Fruit fly (Drosophila melanogaster) whole organism, embryonic: ENCODE data around the gene egh.

Source experiments
- C15 ChIP-seq: fragments of 200-800 bp; sonication (Bioruptor generic); IDR thresholded peaks from 3 replicates; pipeline ENCODE4 v1.3.6; 2022; ENCODE audit warnings: missing biosample characterization, missing genetic modification characterization
- CG11456 ChIP-seq: fragments of 200-800 bp; sonication (Bioruptor generic); IDR thresholded peaks from 3 replicates; pipeline ENCODE4 v1.3.6; 2022; ENCODE audit warnings: missing biosample characterization, missing genetic modification characterization
- CG13624 ChIP-seq: fragments of 200-800 bp; sonication (Bioruptor generic); optimal IDR thresholded peaks from 2 replicates; lab custom pipeline; 2016; ENCODE audit warnings: missing biosample characterization, missing genetic modification characterization
- CG13894 ChIP-seq: fragments of 200-800 bp; sonication (Bioruptor generic); optimal IDR thresholded peaks from 3 replicates; lab custom pipeline; 2018; ENCODE audit warnings: missing biosample characterization, mild to moderate bottlenecking, missing genetic modification characterization, moderate library complexity
- CG17328 ChIP-seq: fragments of 200-800 bp; sonication (Bioruptor generic); IDR thresholded peaks from 2 replicates; pipeline ENCODE4 v1.3.6; 2022; ENCODE audit warnings: missing biosample characterization, missing genetic modification characterization
- CG18262 ChIP-seq: fragments of 200-800 bp; optimal IDR thresholded peaks from 3 replicates; lab custom pipeline; 2019; ENCODE audit warnings: missing biosample characterization, mild to moderate bottlenecking, missing genetic modification characterization, moderate library complexity
- CG3065 ChIP-seq: fragments of 200-800 bp; sonication (Bioruptor generic); optimal IDR thresholded peaks from 2 replicates; lab custom pipeline; 2016; ENCODE audit warnings: missing biosample characterization, missing genetic modification characterization
- CG32772 ChIP-seq: fragments of 200-800 bp; sonication (Bioruptor generic); IDR thresholded peaks from 2 replicates; pipeline ENCODE4 v1.3.6; 2022; ENCODE audit warnings: missing biosample characterization, missing genetic modification characterization
- CG34422 ChIP-seq: fragments of 200-800 bp; sonication (Bioruptor generic); IDR thresholded peaks from 3 replicates; pipeline ENCODE4 v1.3.6; 2022; ENCODE audit warnings: missing biosample characterization, missing genetic modification characterization
- CG3995 ChIP-seq: fragments of 200-800 bp; sonication (Bioruptor generic); optimal IDR thresholded peaks from 3 replicates; lab custom pipeline; 2016; ENCODE audit warnings: missing biosample characterization, missing genetic modification characterization
- CG4707 ChIP-seq: fragments of 200-800 bp; sonication (Bioruptor generic); optimal IDR thresholded peaks from 2 replicates; lab custom pipeline; 2018; ENCODE audit warnings: missing biosample characterization, mild to moderate bottlenecking, missing genetic modification characterization, moderate library complexity
- CG8089 ChIP-seq: fragments of 200-800 bp; sonication (Bioruptor generic); optimal IDR thresholded peaks from 3 replicates; lab custom pipeline; 2016; ENCODE audit warnings: missing biosample characterization, missing genetic modification characterization
- CG9797 ChIP-seq: fragments of 200-800 bp; sonication (Bioruptor generic); optimal IDR thresholded peaks from 3 replicates; lab custom pipeline; 2018; ENCODE audit warnings: missing biosample characterization, mild to moderate bottlenecking, missing genetic modification characterization
- CoRest ChIP-seq: fragments of 200-800 bp; sonication (Bioruptor generic); optimal IDR thresholded peaks from 3 replicates; lab custom pipeline; 2018; ENCODE audit warnings: missing biosample characterization, mild to moderate bottlenecking, missing genetic modification characterization, moderate library complexity
- Dek ChIP-seq: fragments of 200-800 bp; sonication (Bioruptor generic); optimal IDR thresholded peaks from 3 replicates; lab custom pipeline; 2019; ENCODE audit warnings: missing biosample characterization, mild to moderate bottlenecking, missing genetic modification characterization, moderate library complexity
- Dll ChIP-seq: fragments of 200-800 bp; sonication (Bioruptor generic); IDR thresholded peaks from 4 replicates; pipeline ENCODE4 v1.3.6; 2022; ENCODE audit warnings: missing biosample characterization, missing genetic modification characterization; ENCODE audit not compliant: partially characterized antibody
- Dp ChIP-seq: fragments of 200-800 bp; sonication (Bioruptor generic); optimal IDR thresholded peaks from 2 replicates; lab custom pipeline; 2018; ENCODE audit warnings: missing biosample characterization, mild to moderate bottlenecking, missing genetic modification characterization, moderate library complexity
- Dref ChIP-seq: fragments of 200-800 bp; sonication (Bioruptor generic); IDR thresholded peaks from 2 replicates; pipeline ENCODE4 v1.3.6; 2022; ENCODE audit warnings: missing biosample characterization, missing genetic modification characterization
- Drgx ChIP-seq: fragments of 200-800 bp; sonication (Bioruptor generic); IDR thresholded peaks from 2 replicates; pipeline ENCODE4 v1.3.6; 2022; ENCODE audit warnings: missing biosample characterization, missing genetic modification characterization
- E2f2 ChIP-seq: fragments of 200-800 bp; sonication (Bioruptor generic); IDR thresholded peaks from 2 replicates; pipeline ENCODE4 v1.3.6; 2022; ENCODE audit warnings: missing biosample characterization, missing genetic modification characterization
- MTF-1 ChIP-seq: fragments of 200-800 bp; sonication (Bioruptor generic); optimal IDR thresholded peaks from 2 replicates; lab custom pipeline; 2018; ENCODE audit warnings: missing biosample characterization, mild to moderate bottlenecking, missing genetic modification characterization, borderline replicate concordance
- Med ChIP-seq: fragments of 200-800 bp; sonication (Bioruptor generic); peaks from one replicate; lab custom pipeline; 2016; ENCODE audit warnings: missing biosample characterization, missing genetic modification characterization, mild to moderate bottlenecking, inconsistent platforms, moderate library complexity
- Oli ChIP-seq: fragments of 200-800 bp; sonication (Bioruptor generic); optimal IDR thresholded peaks from 2 replicates; lab custom pipeline; 2018; ENCODE audit warnings: missing biosample characterization, mild to moderate bottlenecking, missing genetic modification characterization, moderate library complexity
- Opbp ChIP-seq: fragments of 200-800 bp; sonication (Bioruptor generic); IDR thresholded peaks from 3 replicates; pipeline ENCODE4 v1.3.6; 2022; ENCODE audit warnings: missing biosample characterization, missing genetic modification characterization; ENCODE audit not compliant: partially characterized antibody
- Pdp1 ChIP-seq, 2 experiments: fragments of 200-800 bp; sonication (Bioruptor generic); optimal IDR thresholded peaks; 3 replicates each; lab custom pipeline; 2016; ENCODE audit warnings: missing biosample characterization in 2 of 2, missing genetic modification characterization in 2 of 2, mild to moderate bottlenecking in 1 of 2, moderate library complexity in 1 of 2
- YL-1 ChIP-seq: fragments of 200-800 bp; sonication (Bioruptor generic); optimal IDR thresholded peaks from 3 replicates; lab custom pipeline; 2017; ENCODE audit warnings: missing biosample characterization, mild to moderate bottlenecking, missing genetic modification characterization
- amos ChIP-seq: fragments of 200-800 bp; sonication (Bioruptor generic); IDR thresholded peaks from 2 replicates; pipeline ENCODE4 v1.3.6; 2022; ENCODE audit warnings: missing biosample characterization, missing genetic modification characterization; ENCODE audit not compliant: partially characterized antibody
- ap ChIP-seq: fragments of 200-800 bp; sonication (Bioruptor generic); IDR thresholded peaks from 2 replicates; pipeline ENCODE4 v1.3.6; 2022; ENCODE audit warnings: missing biosample characterization, missing genetic modification characterization
- bigmax ChIP-seq: fragments of 200-800 bp; sonication (Bioruptor generic); optimal IDR thresholded peaks from 2 replicates; lab custom pipeline; 2018; ENCODE audit warnings: missing biosample characterization, mild to moderate bottlenecking, missing genetic modification characterization
- crol ChIP-seq: fragments of 200-800 bp; sonication (Bioruptor generic); IDR thresholded peaks from 2 replicates; pipeline ENCODE4 v1.3.6; 2022; ENCODE audit warnings: missing biosample characterization, missing genetic modification characterization
- dysf ChIP-seq: fragments of 200-800 bp; sonication (Bioruptor generic); IDR thresholded peaks from 3 replicates; pipeline ENCODE4 v1.3.6; 2022; ENCODE audit warnings: missing biosample characterization, missing genetic modification characterization
- ftz-f1 ChIP-seq: fragments of 200-800 bp; sonication (Bioruptor generic); optimal IDR thresholded peaks from 2 replicates; lab custom pipeline; 2016; ENCODE audit warnings: missing biosample characterization, missing genetic modification characterization
- ham ChIP-seq: fragments of 200-800 bp; sonication (Bioruptor generic); IDR thresholded peaks from 2 replicates; pipeline ENCODE4 v1.3.6; 2022; ENCODE audit warnings: missing biosample characterization, missing genetic modification characterization
- hb ChIP-seq: fragments of 200-800 bp; sonication (Bioruptor generic); IDR thresholded peaks from 3 replicates; pipeline ENCODE4 v1.3.6; 2022; ENCODE audit warnings: missing biosample characterization, missing genetic modification characterization; ENCODE audit not compliant: partially characterized antibody
- her ChIP-seq: fragments of 200-800 bp; sonication (Bioruptor generic); optimal IDR thresholded peaks from 2 replicates; lab custom pipeline; 2016; ENCODE audit warnings: missing biosample characterization, missing genetic modification characterization
- hkb ChIP-seq, 2 experiments: fragments of 200-800 bp in 1 of 2; fragments of >200 bp in 1 of 2; sonication (Bioruptor generic) in 1 of 2; IDR thresholded peaks in 1 of 2; optimal IDR thresholded peaks in 1 of 2; 2 replicates each; pipeline versions ENCODE4 v1.3.6 to Lab custom; 2017 to 2022; ENCODE audit warnings: missing biosample characterization in 1 of 2, missing genetic modification characterization in 1 of 2
- knrl ChIP-seq: fragments of 200-800 bp; sonication (Bioruptor generic); IDR thresholded peaks from 3 replicates; pipeline ENCODE4 v1.3.6; 2022; ENCODE audit warnings: missing biosample characterization, missing genetic modification characterization; ENCODE audit not compliant: partially characterized antibody
- pzg ChIP-seq: fragments of 200-800 bp; sonication (Bioruptor generic); optimal IDR thresholded peaks from 3 replicates; lab custom pipeline; 2018; ENCODE audit warnings: missing biosample characterization, mild to moderate bottlenecking, missing genetic modification characterization, moderate library complexity
- rib ChIP-seq: fragments of 200-800 bp; sonication (Bioruptor generic); IDR thresholded peaks from 2 replicates; pipeline ENCODE4 v1.3.6; 2022; ENCODE audit warnings: missing biosample characterization, missing genetic modification characterization
- row ChIP-seq: fragments of 200-800 bp; sonication (Bioruptor generic); IDR thresholded peaks from 3 replicates; pipeline ENCODE4 v1.3.6; 2022; ENCODE audit warnings: missing biosample characterization, missing genetic modification characterization
- sr ChIP-seq: fragments of 200-800 bp; sonication (Bioruptor generic); IDR thresholded peaks from 3 replicates; pipeline ENCODE4 v1.3.6; 2022; ENCODE audit warnings: missing biosample characterization, missing genetic modification characterization

Gene egh

DNA sequence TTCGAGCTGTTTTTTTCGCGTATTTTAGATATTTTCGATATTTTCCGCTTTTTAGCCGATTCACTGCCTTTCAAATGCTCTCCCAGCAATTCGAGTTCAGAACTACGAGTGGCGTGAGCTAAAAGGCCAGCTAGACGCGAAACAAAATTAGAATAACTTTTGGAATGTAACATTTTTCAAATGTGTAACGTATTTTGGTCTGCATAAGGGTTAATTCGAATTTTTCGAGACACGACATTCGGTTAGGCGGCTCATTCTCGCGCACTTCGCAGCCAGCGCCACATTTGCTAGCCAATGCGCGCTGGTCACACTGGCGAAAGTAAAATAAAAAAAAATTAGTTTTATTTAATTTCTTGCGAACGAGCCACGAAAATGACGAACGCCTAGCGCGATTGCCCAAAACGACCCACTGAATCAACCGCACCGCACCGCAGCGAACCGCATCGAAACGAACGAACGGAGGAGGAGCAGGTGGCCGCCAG is 36.3 kb downstream of the egh start, which contains the start of the genes brv3 and Pi4KIIIalpha (continued):
- TF ChIP-seq MTF-1 (GFP tag; lab: Kevin White, UChicago) = no peak
- peak; percentile 99 for TF ChIP-seq her (GFP tag; lab: Kevin White, UChicago)
- no peak for TF ChIP-seq CG13894
- TF ChIP-seq Oli (tag; lab: Kevin White, UChicago) = no peak
- TF ChIP-seq Pdp1 (GFP tag; optimal IDR thresholded peaks at IDR 0.05; lab: Kevin White, UChicago) = peak in 1 of 2 experiments; percentile 33
- TF ChIP-seq Dref = peak; percentile 52
- TF ChIP-seq CG32772 (GFP tag; lab: Robert Waterston, UW) = peak; percentile 41; the same call in 1 of the 2 replicates
- TF ChIP-seq row (GFP tag; lab: Robert Waterston, UW) = peak; percentile 63; the same call in 2 of the 3 replicates
- TF ChIP-seq bigmax (GFP tag; lab: Kevin White, UChicago) = no peak
- peak; percentile 4 for TF ChIP-seq CG13624 (GFP tag; lab: Kevin White, UChicago)
- peak; percentile 8 for TF ChIP-seq Dek
- TF ChIP-seq amos (GFP tag; lab: Robert Waterston, UW) = peak; percentile 54
- no peak for TF ChIP-seq C15 (GFP tag; lab: Robert Waterston, UW)
- TF ChIP-seq knrl (GFP tag; lab: Robert Waterston, UW) = 0 out of 3 replicates have a peak, but pooled peaks have one; percentile 26
- TF ChIP-seq CG3995 (GFP tag; lab: Kevin White, UChicago) = peak; percentile 85
- peak; percentile 69 for TF ChIP-seq pzg
- no peak for TF ChIP-seq rib
- TF ChIP-seq E2f2 (GFP tag; lab: Robert Waterston, UW) = peak; percentile 82
- peak; percentile 46; the same call in 1 of the 3 replicates for TF ChIP-seq Opbp
- TF ChIP-seq CG34422 = 0 out of 3 replicates have a peak, but pooled peaks have one; percentile 16
- no peak for TF ChIP-seq CG18262 (tag; lab: Kevin White, UChicago)
- no peak for TF ChIP-seq CG8089 (GFP tag; lab: Kevin White, UChicago)
- peak; percentile 48; the same call in 1 of the 4 replicates for TF ChIP-seq Dll (GFP tag; lab: Robert Waterston, UW)
- TF ChIP-seq CG4707 (GFP tag; lab: Kevin White, UChicago) = no peak
- peak; percentile 76 for TF ChIP-seq CG9797 (GFP tag; lab: Kevin White, UChicago)
- TF ChIP-seq Med (GFP tag; lab: Kevin White, UChicago) = peak; percentile 3
- TF ChIP-seq CG17328 (GFP tag; lab: Robert Waterston, UW) = no peak
- no peak for TF ChIP-seq Drgx (GFP tag; lab: Robert Waterston, UW)
- TF ChIP-seq hkb (optimal IDR thresholded peaks at IDR 0.05; lab: Kevin White, UChicago) = no peak
- TF ChIP-seq hkb (GFP tag; IDR thresholded peaks at IDR 0.05; lab: Robert Waterston, UW) = no peak
- peak; percentile 71 for TF ChIP-seq Dp (GFP tag; lab: Kevin White, UChicago)

DNA sequence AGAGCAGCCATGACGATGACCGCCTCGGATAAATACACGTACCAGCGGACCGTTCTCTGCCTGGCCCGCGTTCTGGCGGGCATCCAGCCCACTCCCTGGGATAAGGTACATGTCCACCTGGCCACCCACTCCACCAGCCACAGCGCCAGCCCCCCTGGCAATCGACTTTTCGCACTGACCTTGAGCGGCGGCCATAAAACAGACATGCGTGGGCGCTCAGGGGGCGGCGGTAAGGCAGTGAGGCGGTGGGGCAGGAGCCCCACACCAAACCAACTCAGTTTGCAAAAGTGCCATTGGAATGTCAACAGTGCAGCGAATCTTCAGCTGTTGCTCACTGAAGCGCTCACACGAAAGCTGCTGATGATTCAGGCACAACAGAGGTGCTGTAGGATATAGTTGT is 36.7 kb downstream of the egh start:
- TF ChIP-seq CoRest (tag; lab: Kevin White, UChicago) = no peak
- TF ChIP-seq ftz-f1 = peak; percentile 82
- peak; percentile 52 for TF ChIP-seq crol (GFP tag; lab: Robert Waterston, UW)
- 0 out of 3 replicates have a peak, but pooled peaks have one; percentile 18 for TF ChIP-seq hb (GFP tag; lab: Robert Waterston, UW)
- peak; percentile 54 for TF ChIP-seq sr
- TF ChIP-seq CG3065 = no peak
- TF ChIP-seq dysf (GFP tag; lab: Robert Waterston, UW) = no peak
- no peak for TF ChIP-seq ap (GFP tag; lab: Robert Waterston, UW)
- TF ChIP-seq ham = no peak
- TF ChIP-seq YL-1 = no peak
- TF ChIP-seq CG11456 (GFP tag; lab: Robert Waterston, UW) = no peak
- TF ChIP-seq Drgx (GFP tag; lab: Robert Waterston, UW) = no peak
